Fruit fly (Drosophila melanogaster): ENCODE results near the gene CSN8.
A peak's percentile ranks its signal among the peaks of the same experiment; 100 is the strongest.

Gene CSN8

DNA sequence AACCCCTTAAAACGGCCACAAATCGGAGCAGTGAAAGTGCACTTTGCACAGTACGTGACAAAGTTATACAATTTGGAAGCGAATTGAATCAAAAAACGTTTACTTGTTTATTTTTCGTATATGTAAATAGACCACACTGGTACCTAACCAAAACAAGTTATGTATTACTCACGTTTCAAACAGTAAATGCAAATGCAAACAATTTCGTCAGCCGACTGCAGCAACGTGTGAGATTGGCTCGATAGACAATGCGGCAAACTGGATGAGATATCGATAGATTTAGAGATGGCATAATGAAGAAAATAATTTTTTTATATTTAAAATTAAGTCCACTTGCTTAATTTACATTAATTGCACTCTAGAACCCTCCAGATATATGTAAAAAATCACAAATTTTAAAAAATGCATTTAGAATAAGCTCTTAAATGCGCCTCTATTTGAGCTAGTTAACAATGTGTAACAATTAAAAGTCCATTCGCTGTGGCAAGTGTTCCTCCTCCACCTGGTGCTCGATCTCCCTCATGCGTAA is 16.9 kb downstream of the CSN8 start, which contains the start of gene AlaRS (continued):
- TF ChIP-seq CG3847 (GFP tag; IDR thresholded peaks at IDR 0.05) (0 out of 2 replicates have a peak, but pooled peaks have one; percentile 9), CG10274 (GFP tag; optimal IDR thresholded peaks at IDR 0.05) (no peak), row (GFP tag; IDR thresholded peaks at IDR 0.05) (peak; percentile 79), CG12659 (GFP tag; optimal IDR thresholded peaks at IDR 0.05) (peak; percentile 57), fru (optimal IDR thresholded peaks at IDR 0.05) (no peak), tio (GFP tag; optimal IDR thresholded peaks at IDR 0.05) (no peak), Ets65A (GFP tag) (no peak), gcm2 (GFP tag; optimal IDR thresholded peaks at IDR 0.05) (no peak), inv (GFP tag; IDR thresholded peaks at IDR 0.05; ENCODE audit: partially characterized antibody) (peak; percentile 46), nau (GFP tag; optimal IDR thresholded peaks at IDR 0.05) (no peak), CG10462 (GFP tag; optimal IDR thresholded peaks at IDR 0.05) (no peak), ci (GFP tag; IDR thresholded peaks at IDR 0.05) (peak; percentile 40; the same call in 1 of the 3 replicates), Doc2 (GFP tag; IDR thresholded peaks at IDR 0.05) (no peak), CG34224 (GFP tag; IDR thresholded peaks at IDR 0.05; ENCODE audit: partially characterized antibody) (peak; percentile 61), CG9876 (GFP tag; optimal IDR thresholded peaks at IDR 0.05) (no peak), Mad (GFP tag; optimal IDR thresholded peaks at IDR 0.05) (no peak), nmo (GFP tag; optimal IDR thresholded peaks at IDR 0.05) (peak; percentile 41), CG10543 (GFP tag; optimal IDR thresholded peaks at IDR 0.05) (no peak), zfh1 (GFP tag; IDR thresholded peaks at IDR 0.05) (peak; percentile 16; the same call in 1 of the 3 replicates), repo (GFP tag; optimal IDR thresholded peaks at IDR 0.05) (no peak), mam (GFP tag; optimal IDR thresholded peaks at IDR 0.05) (peak; percentile 25), Trl (optimal IDR thresholded peaks at IDR 0.05) (no peak), Trl (GFP tag; optimal IDR thresholded peaks at IDR 0.05) (no peak), HmgD (GFP tag; optimal IDR thresholded peaks at IDR 0.05) (no peak), CG10321 (GFP tag; IDR thresholded peaks at IDR 0.05) (no peak), Optix (GFP tag; IDR thresholded peaks at IDR 0.05) (no peak), CG9727 (GFP tag; optimal IDR thresholded peaks at IDR 0.05) (peak; percentile 8), en (GFP tag; optimal IDR thresholded peaks at IDR 0.05) (no peak), CG32767 (GFP tag; IDR thresholded peaks at IDR 0.05) (no peak), sisA (GFP tag; IDR thresholded peaks at IDR 0.05) (no peak), CG15696 (tag; optimal IDR thresholded peaks at IDR 0.05) (no peak), twi (tag; optimal IDR thresholded peaks at IDR 0.05) (no peak), vvl (GFP tag; IDR thresholded peaks at IDR 0.05) (peak; percentile 44; the same call in 1 of the 2 replicates), hbn (GFP tag; IDR thresholded peaks at IDR 0.05; ENCODE audit: partially characterized antibody) (peak; percentile 57), CG7928 (GFP tag; optimal IDR thresholded peaks at IDR 0.05) (no peak), slou (GFP tag; optimal IDR thresholded peaks at IDR 0.05) (no peak), CG10959 (GFP tag; IDR thresholded peaks at IDR 0.05) (no peak), CG10147 (GFP tag; optimal IDR thresholded peaks at IDR 0.05) (peak; percentile 21), mld (GFP tag; IDR thresholded peaks at IDR 0.05; ENCODE audit: partially characterized antibody) (no peak), CG17568 (GFP tag; optimal IDR thresholded peaks at IDR 0.05) (peak; percentile 29), CG31441 (GFP tag; IDR thresholded peaks at IDR 0.05) (peak; percentile 49; the same call in 1 of the 2 replicates), tx (GFP tag; optimal IDR thresholded peaks at IDR 0.05) (no peak), Sox102F (GFP tag; optimal IDR thresholded peaks at IDR 0.05) (peak; percentile 31), nerfin-2 (GFP tag; IDR thresholded peaks at IDR 0.05; ENCODE audit: partially characterized antibody) (peak; percentile 36; the same call in 1 of the 2 replicates), ac (GFP tag; optimal IDR thresholded peaks at IDR 0.05) (no peak), Xrp1 (GFP tag; IDR thresholded peaks at IDR 0.05) (peak; percentile 60; the same call in 1 of the 2 replicates), Awh (GFP tag; IDR thresholded peaks at IDR 0.05) (no peak), CG4404 (GFP tag; IDR thresholded peaks at IDR 0.05) (no peak), Hr39 (optimal IDR thresholded peaks at IDR 0.05) (no peak), CG4854 (GFP tag; optimal IDR thresholded peaks at IDR 0.05) (peak; percentile 15), CG33557 (GFP tag; optimal IDR thresholded peaks at IDR 0.05) (no peak)

Measured in whole organism, embryonic.